Fruit fly (Drosophila melanogaster) whole organism, prepupa: ENCODE data around the gene CG31798.
A peak's percentile ranks its signal among the peaks of the same experiment; 100 is the strongest.

Experiments
- Blimp-1 ChIP-seq: fragments of 200-800 bp; sonication (Bioruptor generic); optimal IDR thresholded peaks from 3 replicates; lab custom pipeline; 2017; ENCODE audit warnings: missing biosample characterization, missing genetic modification characterization, mild to moderate bottlenecking, moderate library complexity, missing genetic modification reagents
- CG10631 ChIP-seq: fragments of 200-800 bp; sonication (Bioruptor generic); optimal IDR thresholded peaks from 2 replicates; lab custom pipeline; 2016; ENCODE audit warnings: missing biosample characterization, missing genetic modification characterization
- CG11294 ChIP-seq: fragments of 200-800 bp; sonication (Bioruptor generic); IDR thresholded peaks from 2 replicates; pipeline ENCODE4 v1.3.6; 2022; ENCODE audit warnings: missing biosample characterization, missing genetic modification characterization
- CG11902 ChIP-seq: fragments of 200-800 bp; sonication (Bioruptor generic); optimal IDR thresholded peaks from 3 replicates; lab custom pipeline; 2016; ENCODE audit warnings: missing biosample characterization, missing genetic modification characterization
- CG15336 ChIP-seq: fragments of 200-800 bp; sonication (Bioruptor generic); IDR thresholded peaks from 2 replicates; pipeline ENCODE4 v1.3.6; 2022; ENCODE audit warnings: missing biosample characterization, missing genetic modification characterization
- CG31627 ChIP-seq: fragments of 200-800 bp; sonication (Bioruptor generic); optimal IDR thresholded peaks from 3 replicates; lab custom pipeline; 2016; ENCODE audit warnings: missing biosample characterization, missing genetic modification characterization
- CG32006 ChIP-seq: fragments of 200-800 bp; sonication (Bioruptor generic); optimal IDR thresholded peaks from 3 replicates; lab custom pipeline; 2017; ENCODE audit warnings: missing biosample characterization, mild to moderate bottlenecking, missing genetic modification characterization
- CG4318 ChIP-seq: fragments of 200-800 bp; sonication (Bioruptor generic); optimal IDR thresholded peaks from 3 replicates; lab custom pipeline; 2017; ENCODE audit warnings: missing biosample characterization, mild to moderate bottlenecking, missing genetic modification characterization
- CG6792 ChIP-seq: fragments of 200-800 bp; sonication (Bioruptor generic); optimal IDR thresholded peaks from 3 replicates; lab custom pipeline; 2016; ENCODE audit warnings: missing biosample characterization, missing genetic modification characterization
- CG6808 ChIP-seq: fragments of 200-800 bp; sonication (Bioruptor generic); optimal IDR thresholded peaks from 3 replicates; lab custom pipeline; 2017; ENCODE audit warnings: missing biosample characterization, missing genetic modification characterization, mild to moderate bottlenecking, moderate library complexity, missing genetic modification reagents
- CG8119 ChIP-seq: fragments of 200-800 bp; sonication (Bioruptor generic); IDR thresholded peaks from 3 replicates; pipeline ENCODE4 v1.3.6; 2022; ENCODE audit warnings: missing biosample characterization, missing genetic modification characterization
- CG9139 ChIP-seq: fragments of 200-800 bp; sonication (Bioruptor generic); optimal IDR thresholded peaks from 3 replicates; lab custom pipeline; 2017; ENCODE audit warnings: missing biosample characterization, mild to moderate bottlenecking, missing genetic modification characterization
- Eip78C ChIP-seq: fragments of 200-800 bp; sonication (Bioruptor generic); peaks from one replicate; lab custom pipeline; 2016; ENCODE audit warnings: missing biosample characterization, missing genetic modification characterization
- Ets21C ChIP-seq: fragments of 200-800 bp; sonication (Bioruptor generic); optimal IDR thresholded peaks from 3 replicates; lab custom pipeline; 2016; ENCODE audit warnings: missing biosample characterization, missing genetic modification characterization
- Gug ChIP-seq: fragments of 200-800 bp; sonication (Bioruptor generic); IDR thresholded peaks from 2 replicates; pipeline ENCODE4 v1.3.6; 2022; ENCODE audit warnings: missing biosample characterization, missing genetic modification characterization
- Hr38 ChIP-seq: sonication (Bioruptor generic); optimal IDR thresholded peaks from 2 replicates; lab custom pipeline; 2016; ENCODE audit warnings: missing biosample characterization, missing genetic modification characterization
- Hr39 ChIP-seq: fragments of 200-800 bp; sonication (Bioruptor generic); optimal IDR thresholded peaks from 2 replicates; lab custom pipeline; 2016; ENCODE audit warnings: missing biosample characterization, missing genetic modification characterization
- Hr4 ChIP-seq: fragments of 200-800 bp; sonication (Bioruptor generic); optimal IDR thresholded peaks from 3 replicates; lab custom pipeline; 2016; ENCODE audit warnings: missing biosample characterization, missing genetic modification characterization
- Lpt ChIP-seq: fragments of 200-800 bp; sonication (Bioruptor generic); optimal IDR thresholded peaks from 3 replicates; lab custom pipeline; 2016; ENCODE audit warnings: missing biosample characterization, missing genetic modification characterization
- OdsH ChIP-seq: fragments of 200-800 bp; sonication (Bioruptor generic); optimal IDR thresholded peaks from 3 replicates; lab custom pipeline; 2016; ENCODE audit warnings: missing biosample characterization, missing genetic modification characterization
- acj6 ChIP-seq: fragments of 200-800 bp; sonication (Bioruptor generic); optimal IDR thresholded peaks from 3 replicates; lab custom pipeline; 2016; ENCODE audit warnings: missing biosample characterization, missing genetic modification characterization
- cyc ChIP-seq: fragments of 200-800 bp; sonication (Bioruptor generic); optimal IDR thresholded peaks from 3 replicates; lab custom pipeline; 2016; ENCODE audit warnings: missing biosample characterization, missing genetic modification characterization
- dac ChIP-seq: fragments of 200-800 bp; sonication (Bioruptor generic); optimal IDR thresholded peaks from 2 replicates; lab custom pipeline; 2017; ENCODE audit warnings: missing biosample characterization, mild to moderate bottlenecking, missing genetic modification characterization
- dsx ChIP-seq: fragments of 200-800 bp; optimal IDR thresholded peaks from 3 replicates; lab custom pipeline; 2019; ENCODE audit warnings: missing biosample characterization, mild to moderate bottlenecking, missing genetic modification characterization, moderate library complexity; ENCODE audit not compliant: poor library complexity, severe bottlenecking
- eg ChIP-seq: fragments of 200-800 bp; sonication (Bioruptor generic); IDR thresholded peaks from 3 replicates; pipeline ENCODE4 v1.3.6; 2022; ENCODE audit warnings: missing biosample characterization, missing genetic modification characterization
- esn ChIP-seq: fragments of 200-800 bp; sonication (Bioruptor generic); optimal IDR thresholded peaks from 2 replicates; lab custom pipeline; 2016; ENCODE audit warnings: missing biosample characterization, mild to moderate bottlenecking, missing genetic modification characterization, moderate library complexity
- fd85E ChIP-seq: fragments of 200-800 bp; sonication (Bioruptor generic); optimal IDR thresholded peaks from 3 replicates; lab custom pipeline; 2016; ENCODE audit warnings: missing biosample characterization, missing genetic modification characterization
- fkh ChIP-seq: fragments of 200-800 bp; sonication (Bioruptor generic); optimal IDR thresholded peaks from 3 replicates; lab custom pipeline; 2017; ENCODE audit warnings: missing biosample characterization, mild to moderate bottlenecking, missing genetic modification characterization, moderate library complexity
- lz ChIP-seq: fragments of 200-800 bp; sonication (Bioruptor generic); optimal IDR thresholded peaks from 3 replicates; lab custom pipeline; 2016; ENCODE audit warnings: missing biosample characterization, missing genetic modification characterization
- net ChIP-seq: fragments of 200-800 bp; sonication (Bioruptor generic); optimal IDR thresholded peaks from 3 replicates; lab custom pipeline; 2016; ENCODE audit warnings: missing biosample characterization, missing genetic modification characterization
- salr ChIP-seq, 2 experiments: fragments of 200-800 bp; sonication (Bioruptor generic); optimal IDR thresholded peaks; 3 replicates each; lab custom pipeline; 2016 to 2018; ENCODE audit warnings: missing biosample characterization in 2 of 2, missing genetic modification characterization in 2 of 2, mild to moderate bottlenecking in 1 of 2
- spab ChIP-seq: fragments of 200-800 bp; sonication (Bioruptor generic); optimal IDR thresholded peaks from 2 replicates; lab custom pipeline; 2017; ENCODE audit warnings: missing biosample characterization, mild to moderate bottlenecking, missing genetic modification characterization, missing genetic modification reagents
- ss ChIP-seq, 2 experiments: fragments of 200-800 bp; sonication (Bioruptor generic); optimal IDR thresholded peaks; 2 replicates in 1 of 2; 3 replicates in 1 of 2; lab custom pipeline; 2017 to 2018; ENCODE audit warnings: mild to moderate bottlenecking in 2 of 2, missing biosample characterization in 2 of 2, missing genetic modification characterization in 2 of 2, moderate library complexity in 1 of 2
- topi ChIP-seq: fragments of 200-800 bp; sonication (Bioruptor generic); optimal IDR thresholded peaks from 3 replicates; lab custom pipeline; 2016; ENCODE audit warnings: missing biosample characterization, missing genetic modification characterization
- vri ChIP-seq: fragments of 200-800 bp; sonication (Bioruptor generic); optimal IDR thresholded peaks from 3 replicates; lab custom pipeline; 2016; ENCODE audit warnings: missing biosample characterization, mild to moderate bottlenecking, missing genetic modification characterization

Gene CG31798

DNA sequence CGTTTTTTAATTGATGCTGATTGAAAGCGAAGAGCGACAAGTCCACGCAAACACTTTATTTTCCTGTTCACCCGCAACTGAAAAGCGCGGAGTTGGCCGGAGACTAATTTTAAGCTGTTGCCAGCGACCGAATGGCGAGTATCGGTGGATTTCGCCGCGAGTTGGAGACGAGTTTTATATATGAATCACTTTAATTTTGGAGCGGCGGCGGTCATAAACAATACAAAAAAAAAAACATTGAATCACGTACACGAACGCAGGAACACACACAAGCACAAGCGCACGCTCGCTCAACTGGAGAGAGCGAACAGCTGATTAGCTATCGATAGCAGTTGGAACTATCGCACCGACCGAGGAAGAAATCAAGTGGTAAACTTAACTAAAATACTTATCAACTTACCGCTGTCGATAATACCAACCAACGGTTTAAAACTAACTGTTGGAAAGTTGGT, 32.4 kb downstream of the CG31798 start, which contains the start of gene Pax (continued):
- TF ChIP-seq fd85E (no peak), acj6 (GFP tag; lab: Kevin White, UChicago) (no peak), fkh (no peak), salr (GFP tag; optimal IDR thresholded peaks at IDR 0.05; lab: Kevin White, UChicago) (no peak), CG31627 (no peak), CG10631 (GFP tag; lab: Kevin White, UChicago) (no peak), Hr4 (no peak), CG32006 (GFP tag; lab: Kevin White, UChicago) (no peak), CG9139 (peak; percentile 43), Hr39 (GFP tag; lab: Kevin White, UChicago) (no peak), spab (GFP tag; lab: Kevin White, UChicago) (no peak), cyc (GFP tag; lab: Kevin White, UChicago) (no peak), Lpt (GFP tag; lab: Kevin White, UChicago) (no peak), Ets21C (GFP tag; lab: Kevin White, UChicago) (no peak), Hr38 (GFP tag; lab: Kevin White, UChicago) (no peak)

DNA sequence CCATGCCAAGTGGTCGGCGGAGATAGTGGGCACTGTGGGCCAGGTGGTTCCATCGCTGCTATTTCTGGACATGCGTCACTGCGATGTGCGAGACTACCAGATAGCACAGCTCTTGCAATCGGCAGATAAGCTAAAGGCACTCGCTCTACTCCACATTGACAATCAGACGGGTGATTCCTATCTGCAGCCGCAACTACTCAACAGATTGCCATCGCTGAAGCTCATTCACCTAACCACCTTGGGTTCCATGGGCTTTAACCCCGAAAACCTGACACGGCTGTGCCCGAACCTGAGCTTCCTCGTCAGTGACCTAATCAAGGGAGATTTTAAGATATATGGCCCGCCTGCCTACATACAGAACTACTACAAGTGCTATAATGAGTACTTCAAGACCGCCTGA, 35.8 kb downstream of the CG31798 start:
- no peak for TF ChIP-seq lz
- TF ChIP-seq CG32006 (GFP tag; lab: Kevin White, UChicago) = no peak
- peak; percentile 23 for TF ChIP-seq Eip78C (GFP tag; lab: Kevin White, UChicago)

DNA sequence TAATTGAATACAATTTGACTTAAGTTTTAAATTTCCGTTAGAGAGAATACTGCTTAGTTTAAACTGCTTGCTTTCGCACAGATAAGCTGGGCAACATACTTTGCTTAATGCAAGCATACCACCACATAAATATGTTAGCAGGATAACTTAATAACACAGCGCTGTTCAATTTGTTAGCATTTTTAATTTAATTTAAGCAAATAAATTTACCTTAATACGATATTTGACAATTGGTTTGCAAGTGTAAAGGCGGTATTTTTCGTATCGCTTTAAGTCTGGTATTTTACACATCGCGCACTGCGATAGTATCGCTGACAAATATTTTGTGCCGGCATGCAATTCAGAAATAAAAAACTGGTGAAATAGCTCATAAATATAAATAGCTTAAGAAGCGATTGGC, 36.4 kb downstream of the CG31798 start, which contains the start of gene RtcB:
Gene RtcB (plus strand): TSS at position 301 of the 400 bp plus-strand sequence.
- TF ChIP-seq dac (GFP tag; lab: Kevin White, UChicago) = no peak
- peak; percentile 36 for TF ChIP-seq Eip78C (GFP tag; lab: Kevin White, UChicago)

DNA sequence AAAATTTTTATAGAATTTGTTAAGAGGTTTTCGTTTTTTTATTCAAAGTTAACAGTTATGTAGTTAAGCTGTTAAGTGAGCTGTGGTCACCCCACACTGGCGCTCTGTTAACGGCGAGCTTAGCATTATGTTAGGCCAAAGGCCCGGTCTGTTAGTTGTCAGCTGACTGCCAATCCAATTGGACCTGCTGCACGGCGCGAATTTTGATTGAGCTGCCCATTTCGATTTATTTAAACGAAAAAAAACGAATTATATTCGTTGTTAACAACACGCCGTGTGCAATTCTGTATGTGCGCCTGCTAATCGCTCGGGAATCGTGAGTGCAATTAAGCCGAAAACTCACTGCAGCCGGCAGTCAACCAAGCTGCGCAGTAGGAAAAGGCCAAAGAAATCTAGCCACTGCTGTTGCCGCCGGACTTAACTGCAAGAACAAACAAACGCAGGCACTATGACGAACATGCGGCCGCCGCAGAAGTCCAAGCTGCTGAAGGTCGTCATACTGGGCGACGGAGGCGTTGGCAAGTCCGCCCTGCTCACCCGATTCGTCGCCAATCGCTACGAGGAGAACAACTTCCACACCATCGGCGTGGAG, 38.6 kb downstream of the CG31798 start, which contains the start of gene Rab9:
Gene Rab9 (plus strand): TSS at position 151 of the 592 bp plus-strand sequence.
- TF ChIP-seq spab (GFP tag; lab: Kevin White, UChicago) (no peak), CG11294 (no peak), CG9139 (no peak), acj6 (GFP tag; lab: Kevin White, UChicago) (no peak), Hr39 (GFP tag; lab: Kevin White, UChicago) (no peak), esn (GFP tag; lab: Kevin White, UChicago) (no peak), Blimp-1 (GFP tag; lab: Kevin White, UChicago) (no peak), topi (no peak), Ets21C (GFP tag; lab: Kevin White, UChicago) (no peak), CG6808 (GFP tag; lab: Kevin White, UChicago) (no peak), Gug (no peak), vri (GFP tag; lab: Kevin White, UChicago) (no peak), dsx (no peak), CG4318 (GFP tag; lab: Kevin White, UChicago) (no peak), CG31627 (no peak), Hr38 (GFP tag; lab: Kevin White, UChicago) (no peak), net (GFP tag; lab: Kevin White, UChicago) (no peak), ss (GFP tag; optimal IDR thresholded peaks at IDR 0.05; lab: Kevin White, UChicago) (no peak), CG6792 (GFP tag; lab: Kevin White, UChicago) (no peak)
- TF ChIP-seq, all 60 proteins: peak for 0

DNA sequence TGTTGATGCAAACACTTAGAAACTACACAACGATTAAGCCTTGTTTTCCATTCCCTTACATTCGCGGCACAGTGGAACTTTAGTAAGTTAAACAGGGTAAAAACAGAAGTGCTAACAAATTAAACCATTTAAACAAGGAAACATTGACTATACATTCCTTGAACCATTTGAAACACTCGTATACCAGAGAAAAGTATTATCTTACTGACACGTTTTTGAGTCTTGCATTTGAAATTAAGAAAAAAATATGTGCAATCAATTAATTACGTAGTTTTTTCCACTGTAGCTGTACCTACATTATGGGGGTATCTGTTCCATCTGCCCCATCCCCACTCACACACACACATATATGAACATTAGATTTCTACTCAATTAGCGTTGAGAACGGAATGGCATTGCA, 39.3 kb downstream of the CG31798 start:
- TF ChIP-seq CG15336 (GFP tag; lab: Robert Waterston, UW) (peak; percentile 53), OdsH (peak; percentile 3), Hr4 (peak; percentile 45), Lpt (GFP tag; lab: Kevin White, UChicago) (peak; percentile 6), eg (GFP tag; lab: Robert Waterston, UW) (0 out of 3 replicates have a peak, but pooled peaks have one; percentile 33), CG11902 (GFP tag; lab: Kevin White, UChicago) (no peak), CG8119 (GFP tag; lab: Robert Waterston, UW) (peak; percentile 43; the same call in 1 of the 3 replicates), CG32006 (GFP tag; lab: Kevin White, UChicago) (peak; percentile 57), Hr38 (GFP tag; lab: Kevin White, UChicago) (no peak), topi (no peak), Eip78C (GFP tag; lab: Kevin White, UChicago) (peak; percentile 66), fkh (peak; percentile 8)
